Fruit fly (Drosophila melanogaster) whole organism, wandering third instar larva: ENCODE measurements around the gene Drgx.

ENCODE experiments used
- Abd-B ChIP-seq: fragments of >200 bp; optimal IDR thresholded peaks from 2 replicates; lab custom pipeline; 2017; ENCODE audit warnings: missing biosample characterization, missing genetic modification characterization
- CG32264 ChIP-seq: fragments of 200-800 bp; sonication (Bioruptor generic); optimal IDR thresholded peaks from 2 replicates; lab custom pipeline; 2016; ENCODE audit warnings: missing biosample characterization, missing genetic modification characterization
- CG9705 ChIP-seq: fragments of 200-800 bp; sonication (Bioruptor generic); optimal IDR thresholded peaks from 2 replicates; lab custom pipeline; 2018; ENCODE audit warnings: missing biosample characterization, mild to moderate bottlenecking, missing genetic modification characterization
- CrebA ChIP-seq: fragments of 200-800 bp; sonication (Bioruptor generic); optimal IDR thresholded peaks from 2 replicates; lab custom pipeline; 2016; ENCODE audit warnings: missing biosample characterization, mild to moderate bottlenecking, missing genetic modification characterization, borderline replicate concordance
- Dfd ChIP-seq: fragments of >200 bp; optimal IDR thresholded peaks from 2 replicates; lab custom pipeline; 2017; ENCODE audit warnings: missing biosample characterization, missing genetic modification characterization
- Dif ChIP-seq: fragments of 200-275, 200-300 bp; sonication (Bioruptor generic); optimal IDR thresholded peaks from 2 replicates; lab custom pipeline; 2018; ENCODE audit warnings: missing biosample characterization, missing genetic modification characterization; ENCODE audit not compliant: partially characterized antibody
- GATAd ChIP-seq: sonication (Bioruptor generic); optimal IDR thresholded peaks from 2 replicates; lab custom pipeline; 2016; ENCODE audit warnings: missing biosample characterization, missing genetic modification characterization
- HLH106 ChIP-seq: fragments of 200-800 bp; optimal IDR thresholded peaks from 3 replicates; lab custom pipeline; 2019; ENCODE audit warnings: missing biosample characterization, mild to moderate bottlenecking, missing genetic modification characterization, moderate library complexity
- Hnf4 ChIP-seq: fragments of 200-800 bp; sonication (Bioruptor generic); optimal IDR thresholded peaks from 2 replicates; lab custom pipeline; 2016; ENCODE audit warnings: missing biosample characterization, mild to moderate bottlenecking, missing genetic modification characterization
- Hr78 ChIP-seq: fragments of >200 bp; optimal IDR thresholded peaks from 2 replicates; lab custom pipeline; 2017; ENCODE audit warnings: missing biosample characterization, missing genetic modification characterization
- Hr83 ChIP-seq: fragments of 200-300 bp; sonication (Bioruptor generic); optimal IDR thresholded peaks from 2 replicates; lab custom pipeline; 2016; ENCODE audit warnings: missing biosample characterization, mild to moderate bottlenecking, missing genetic modification characterization, moderate library complexity; ENCODE audit not compliant: poor library complexity, severe bottlenecking
- Jra ChIP-seq: sonication (Bioruptor generic); optimal IDR thresholded peaks from 2 replicates; lab custom pipeline; 2016; ENCODE audit warnings: missing biosample characterization, missing genetic modification characterization
- Mio ChIP-seq: sonication (Bioruptor generic); optimal IDR thresholded peaks from 2 replicates; lab custom pipeline; 2016; ENCODE audit warnings: missing biosample characterization, missing genetic modification characterization
- Myc ChIP-seq: fragments of >200 bp; optimal IDR thresholded peaks from 2 replicates; lab custom pipeline; 2017
- N ChIP-seq: fragments of >200 bp; optimal IDR thresholded peaks from 2 replicates; lab custom pipeline; 2018; ENCODE audit warnings: missing biosample characterization, missing external identifiers, missing genetic modification characterization
- OdsH ChIP-seq: fragments of 200-800 bp; sonication (Bioruptor generic); optimal IDR thresholded peaks from 2 replicates; lab custom pipeline; 2016; ENCODE audit warnings: missing biosample characterization, mild to moderate bottlenecking, missing genetic modification characterization
- Rel ChIP-seq, 2 experiments: fragments of 200-800 bp; sonication (Bioruptor generic) in 1 of 2; optimal IDR thresholded peaks; 2 replicates in 1 of 2; 3 replicates in 1 of 2; lab custom pipeline; 2016 to 2019; ENCODE audit warnings: mild to moderate bottlenecking in 2 of 2, missing biosample characterization in 2 of 2, missing genetic modification characterization in 2 of 2, moderate library complexity in 1 of 2
- Sp1 ChIP-seq: fragments of 200-800 bp; sonication (Bioruptor generic); optimal IDR thresholded peaks from 3 replicates; lab custom pipeline; 2019; ENCODE audit warnings: missing biosample characterization, mild to moderate bottlenecking, missing genetic modification characterization, moderate library complexity
- Vsx2 ChIP-seq: fragments of 200-300, 225-300 bp; sonication (Bioruptor generic); optimal IDR thresholded peaks from 2 replicates; lab custom pipeline; 2018; ENCODE audit warnings: missing biosample characterization, missing genetic modification characterization; ENCODE audit not compliant: partially characterized antibody
- br ChIP-seq: fragments of 200-800 bp; sonication (Bioruptor generic); optimal IDR thresholded peaks from 2 replicates; lab custom pipeline; 2016; ENCODE audit warnings: missing biosample characterization, missing genetic modification characterization
- brk ChIP-seq: fragments of 200-800 bp; sonication (Bioruptor generic); optimal IDR thresholded peaks from 2 replicates; lab custom pipeline; 2016; ENCODE audit warnings: missing biosample characterization, mild to moderate bottlenecking, missing genetic modification characterization
- dl ChIP-seq, 2 experiments: fragments of 175-275, 200-275 bp in 1 of 2; fragments of 200-275 bp in 1 of 2; sonication (Bioruptor generic); optimal IDR thresholded peaks; lab custom pipeline; 2018; ENCODE audit warnings: mild to moderate bottlenecking in 2 of 2, missing biosample characterization in 2 of 2, missing genetic modification characterization in 2 of 2, moderate library complexity in 2 of 2; ENCODE audit not compliant: partially characterized antibody in 2 of 2, insufficient read depth in 1 of 2
- dmrt93B ChIP-seq: fragments of 200-800 bp; sonication (Bioruptor generic); optimal IDR thresholded peaks from 2 replicates; lab custom pipeline; 2018; ENCODE audit warnings: missing biosample characterization, mild to moderate bottlenecking, missing genetic modification characterization
- dsf ChIP-seq: sonication (Bioruptor generic); optimal IDR thresholded peaks from 2 replicates; lab custom pipeline; 2016; ENCODE audit warnings: missing biosample characterization, missing genetic modification characterization, borderline replicate concordance
- ey ChIP-seq: fragments of 200-800 bp; sonication (Bioruptor generic); optimal IDR thresholded peaks from 2 replicates; lab custom pipeline; 2016; ENCODE audit warnings: missing biosample characterization, missing genetic modification characterization
- foxo ChIP-seq, 2 experiments: fragments of 200-800 bp; sonication (Bioruptor generic); optimal IDR thresholded peaks; 2 replicates in 1 of 2; 3 replicates in 1 of 2; lab custom pipeline; 2016 to 2017; ENCODE audit warnings: missing biosample characterization in 2 of 2, missing genetic modification characterization in 2 of 2
- fru ChIP-seq: fragments of 200-800 bp; sonication (Bioruptor generic); optimal IDR thresholded peaks from 3 replicates; lab custom pipeline; 2016; ENCODE audit warnings: missing biosample characterization, mild to moderate bottlenecking, missing genetic modification characterization
- h ChIP-seq: fragments of 200-800 bp; sonication (Bioruptor generic); optimal IDR thresholded peaks from 3 replicates; lab custom pipeline; 2016; ENCODE audit warnings: missing biosample characterization, mild to moderate bottlenecking, missing genetic modification characterization
- jim ChIP-seq: fragments of 175-275, 200-325 bp; sonication (Bioruptor generic); optimal IDR thresholded peaks from 2 replicates; lab custom pipeline; 2016; ENCODE audit warnings: missing biosample characterization, mild to moderate bottlenecking, missing genetic modification characterization
- lola ChIP-seq: fragments of >200 bp; optimal IDR thresholded peaks from 2 replicates; lab custom pipeline; 2017; ENCODE audit warnings: missing biosample characterization, missing genetic modification characterization
- pan ChIP-seq: fragments of >200 bp; optimal IDR thresholded peaks from 2 replicates; lab custom pipeline; 2017
- psq ChIP-seq: fragments of 200-800 bp; sonication (Bioruptor generic); optimal IDR thresholded peaks from 3 replicates; lab custom pipeline; 2017; ENCODE audit warnings: missing biosample characterization, mild to moderate bottlenecking, missing genetic modification characterization, moderate library complexity
- rgr ChIP-seq: fragments of 200-800 bp; sonication (Bioruptor generic); optimal IDR thresholded peaks from 3 replicates; lab custom pipeline; 2016; ENCODE audit warnings: missing biosample characterization, mild to moderate bottlenecking, missing genetic modification characterization
- sage ChIP-seq: fragments of 200-800 bp; sonication (Bioruptor generic); optimal IDR thresholded peaks from 2 replicates; lab custom pipeline; 2016; ENCODE audit warnings: missing biosample characterization, mild to moderate bottlenecking, missing genetic modification characterization
- sv ChIP-seq: fragments of 200-800 bp; sonication (Bioruptor generic); optimal IDR thresholded peaks from 3 replicates; lab custom pipeline; 2016; ENCODE audit warnings: missing biosample characterization, missing genetic modification characterization
- tai ChIP-seq: sonication (Bioruptor generic); optimal IDR thresholded peaks from 2 replicates; lab custom pipeline; 2016; ENCODE audit warnings: missing biosample characterization, missing genetic modification characterization
- usp ChIP-seq: fragments of >200 bp; optimal IDR thresholded peaks from 2 replicates; lab custom pipeline; 2017; ENCODE audit warnings: missing biosample characterization, missing genetic modification characterization
- woc ChIP-seq: sonication (Bioruptor generic); optimal IDR thresholded peaks from 2 replicates; lab custom pipeline; 2016; ENCODE audit warnings: missing biosample characterization, mild to moderate bottlenecking, missing genetic modification characterization

The Drgx gene

DNA sequence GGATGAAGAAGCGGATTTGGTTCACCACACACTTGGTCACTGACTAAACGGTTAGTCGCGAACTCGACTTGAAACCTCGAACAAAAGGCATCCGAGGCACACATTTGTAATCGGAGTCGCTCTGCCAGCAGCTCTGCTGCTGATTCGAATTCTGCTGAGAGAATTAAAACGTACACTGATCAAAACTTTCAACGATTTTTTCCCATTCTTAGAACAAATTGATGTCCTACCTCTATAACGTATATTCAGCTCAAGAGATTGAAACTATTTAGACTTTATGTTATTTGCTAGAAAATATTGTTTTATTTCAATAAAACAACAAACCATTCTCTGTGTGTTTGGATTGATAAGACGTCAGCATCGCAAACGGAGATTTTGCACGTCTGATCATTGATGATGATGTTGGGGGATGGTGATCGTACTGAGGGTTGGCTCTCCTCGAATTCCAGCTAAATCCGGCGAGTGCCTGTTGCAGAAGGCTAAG lies 42.9 kb downstream of the Drgx start, which contains the start of gene CG31778:
TSS of gene CG31778 (minus strand) at position 51 of the 484 bp plus-strand sequence.
- no peak for TF ChIP-seq lola (GFP tag; lab: Kevin White, UChicago)
- peak; percentile 90 for TF ChIP-seq Jra (GFP tag; lab: Kevin White, UChicago)
- peak; percentile 90 for TF ChIP-seq OdsH
- no peak for TF ChIP-seq Abd-B (GFP tag; lab: Kevin White, UChicago)
- TF ChIP-seq Mio, result peak; percentile 29
- peak; percentile 52 for TF ChIP-seq sage
- TF ChIP-seq Dfd (GFP tag; lab: Kevin White, UChicago), result no peak
- peak; percentile 90 for TF ChIP-seq rgr (GFP tag; lab: Kevin White, UChicago)
- no peak for TF ChIP-seq Hr83 (GFP tag; lab: Kevin White, UChicago)
- TF ChIP-seq fru, result peak; percentile 89
- no peak for TF ChIP-seq Hr78 (GFP tag; lab: Kevin White, UChicago)
- no peak for TF ChIP-seq usp (GFP tag; lab: Kevin White, UChicago)
- no peak for TF ChIP-seq CrebA (GFP tag; lab: Kevin White, UChicago)
- TF ChIP-seq GATAd (GFP tag; lab: Kevin White, UChicago), result peak; percentile 42
- peak; percentile 81 for TF ChIP-seq brk (GFP tag; lab: Kevin White, UChicago)
- TF ChIP-seq Sp1 (GFP tag; lab: Kevin White, UChicago), result peak; percentile 85
- peak; percentile 91 for TF ChIP-seq ey
- no peak for TF ChIP-seq pan
- peak; percentile 81 for TF ChIP-seq psq (GFP tag; lab: Kevin White, UChicago)
- TF ChIP-seq Dif (GFP tag; lab: Kevin White, UChicago), result no peak
- TF ChIP-seq dmrt93B, result peak; percentile 62
- no peak for TF ChIP-seq Rel (GFP tag; optimal IDR thresholded peaks at IDR 0.05; lab: Kevin White, UChicago)
- TF ChIP-seq Rel (tag; optimal IDR thresholded peaks at IDR 0.05; lab: Kevin White, UChicago), result peak; percentile 31
- peak; percentile 87 for TF ChIP-seq HLH106 (tag; lab: Kevin White, UChicago)
- peak; percentile 44 for TF ChIP-seq tai (GFP tag; lab: Kevin White, UChicago)
- TF ChIP-seq h (GFP tag; lab: Kevin White, UChicago), result peak; percentile 92
- TF ChIP-seq foxo (GFP tag; optimal IDR thresholded peaks at IDR 0.05; lab: Kevin White, UChicago), result peak; percentile 72 to 81
- TF ChIP-seq dsf (GFP tag; lab: Kevin White, UChicago), result peak; percentile 4
- TF ChIP-seq N (GFP tag; lab: Kevin White, UChicago), result no peak
- TF ChIP-seq CG32264 (GFP tag; lab: Kevin White, UChicago), result peak; percentile 66
- TF ChIP-seq sv, result no peak
- peak; percentile 16 for TF ChIP-seq CG9705 (GFP tag; lab: Kevin White, UChicago)
- peak; percentile 84 for TF ChIP-seq Hnf4 (GFP tag; lab: Kevin White, UChicago)
- peak; percentile 61 for TF ChIP-seq woc
- no peak for TF ChIP-seq dl (GFP tag; optimal IDR thresholded peaks at IDR 0.05; lab: Kevin White, UChicago; ENCODE audit: insufficient read depth in 1 of 2, partially characterized antibody in 2 of 2)
- TF ChIP-seq Vsx2, result no peak
- TF ChIP-seq Myc, result no peak
- no peak for TF ChIP-seq jim
- peak; percentile 92 for TF ChIP-seq br (GFP tag; lab: Kevin White, UChicago)

DNA sequence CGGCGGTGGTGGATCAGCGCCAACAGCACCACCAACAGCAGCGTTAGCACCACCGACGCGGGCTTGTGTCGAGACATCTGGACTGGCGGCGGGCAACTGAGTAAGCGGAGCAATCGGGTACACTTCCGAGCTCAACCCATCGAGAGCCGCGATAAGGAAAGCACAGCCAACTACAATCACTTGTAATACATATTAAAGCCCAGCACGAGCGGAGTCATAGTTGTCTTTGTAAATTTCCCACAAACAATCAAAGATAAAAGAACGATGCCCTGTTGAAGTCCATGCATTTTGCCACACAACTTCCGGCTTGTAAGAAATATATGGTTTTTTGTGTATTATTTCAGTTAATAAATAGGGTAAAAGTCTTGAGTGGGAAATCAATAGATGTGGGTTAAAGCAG lies 44.4 kb downstream of the Drgx start, which contains the start of gene CG31777:
TSS of gene CG31777 (minus strand) at position 101 of the 400 bp plus-strand sequence.
- no peak for TF ChIP-seq OdsH
- TF ChIP-seq Mio, result no peak
- TF ChIP-seq woc, result no peak
- TF ChIP-seq pan, result no peak
- no peak for TF ChIP-seq Dfd (GFP tag; lab: Kevin White, UChicago)
- TF ChIP-seq dsf (GFP tag; lab: Kevin White, UChicago), result no peak
- TF ChIP-seq rgr (GFP tag; lab: Kevin White, UChicago), result no peak
- TF ChIP-seq br (GFP tag; lab: Kevin White, UChicago), result no peak
- TF ChIP-seq Jra (GFP tag; lab: Kevin White, UChicago), result no peak
- no peak for TF ChIP-seq sage
- no peak for TF ChIP-seq N (GFP tag; lab: Kevin White, UChicago)
- TF ChIP-seq ey, result no peak
- no peak for TF ChIP-seq psq (GFP tag; lab: Kevin White, UChicago)
- TF ChIP-seq, all 38 proteins: peak for 0
